Worm (Caenorhabditis elegans) whole organism, L4 larva: ENCODE data around the gene K03B8.11.

ENCODE experiments used
- F44E2.7 ChIP-seq: fragments of 200-800 bp; sonication (Bioruptor generic); IDR thresholded peaks from 2 replicates; pipeline ENCODE4 v2.1.2; 2022; ENCODE audit warnings: missing genetic modification characterization, missing compliant biosample characterization
- Y105C5A.15 ChIP-seq: fragments of 200-800 bp; sonication (Bioruptor generic); IDR thresholded peaks from 2 replicates; pipeline ENCODE4 v1.3.6; 2022; ENCODE audit warnings: missing genetic modification characterization, missing compliant biosample characterization
- Y48G9A.11 ChIP-seq: fragments of 200-800 bp; sonication (Bioruptor generic); IDR thresholded peaks from 2 replicates; pipeline ENCODE4 v1.3.6; 2022; ENCODE audit warnings: missing genetic modification reagents, missing genetic modification characterization, missing compliant biosample characterization
- Y5F2A.4 ChIP-seq: fragments of 200-800 bp; sonication (Bioruptor generic); optimal IDR thresholded peaks from 2 replicates; lab custom pipeline; 2018; ENCODE audit warnings: mild to moderate bottlenecking, missing genetic modification characterization, missing compliant biosample characterization
- ZK546.5 ChIP-seq, 2 experiments: sonication (generic microtip); optimal IDR thresholded peaks; 2 replicates each; lab custom pipeline; 2017; ENCODE audit warnings: missing biosample characterization in 2 of 2, missing genetic modification characterization in 2 of 2
- aha-1 ChIP-seq: fragments of 150-350 bp; peaks from one replicate; lab custom pipeline; 2014; ENCODE audit warnings: missing biosample characterization, missing genetic modification characterization
- ceh-32 ChIP-seq: sonication (generic microtip); optimal IDR thresholded peaks from 2 replicates; lab custom pipeline; 2016; ENCODE audit warnings: mild to moderate bottlenecking, missing genetic modification characterization, missing compliant biosample characterization; ENCODE audit not compliant: poor library complexity
- ceh-82 ChIP-seq: sonication (generic microtip); optimal IDR thresholded peaks from 2 replicates; lab custom pipeline; 2017; ENCODE audit warnings: missing biosample characterization, missing genetic modification characterization
- ces-1 ChIP-seq: fragments of 150-350 bp; sonication (generic microtip); optimal IDR thresholded peaks from 4 replicates; lab custom pipeline; 2014; ENCODE audit warnings: missing biosample characterization, missing genetic modification reagents, missing genetic modification characterization
- daf-12 ChIP-seq: fragments of 150-350 bp; optimal IDR thresholded peaks from 2 replicates; lab custom pipeline; 2014; ENCODE audit warnings: missing biosample characterization, missing genetic modification reagents, missing genetic modification characterization
- daf-19 ChIP-seq: fragments of 200-800 bp; sonication (Bioruptor generic); conservative IDR thresholded peaks from 2 replicates; pipeline ENCODE4 v1.3.6; 2022; ENCODE audit warnings: missing genetic modification characterization, missing compliant biosample characterization
- dmd-6 ChIP-seq: fragments of 200-800 bp; sonication (Bioruptor generic); IDR thresholded peaks from 2 replicates; pipeline ENCODE4 v1.3.6; 2022; ENCODE audit warnings: missing genetic modification reagents, missing genetic modification characterization, missing compliant biosample characterization
- dve-1 ChIP-seq: sonication (generic microtip); optimal IDR thresholded peaks from 2 replicates; lab custom pipeline; 2017; ENCODE audit warnings: antibody characterized with exemption, mild to moderate bottlenecking, missing genetic modification characterization, missing compliant biosample characterization; ENCODE audit not compliant: insufficient read depth
- hlh-30 ChIP-seq: sonication (generic microtip); optimal IDR thresholded peaks from 2 replicates; lab custom pipeline; 2017; ENCODE audit warnings: antibody characterized with exemption, mild to moderate bottlenecking, missing genetic modification characterization, missing compliant biosample characterization; ENCODE audit not compliant: insufficient read depth
- lir-3 ChIP-seq: sonication (generic microtip); optimal IDR thresholded peaks from 2 replicates; lab custom pipeline; 2016; ENCODE audit warnings: mild to moderate bottlenecking, missing genetic modification characterization, missing compliant biosample characterization
- mdl-1 ChIP-seq, 2 experiments: fragments of 150-350 bp in 1 of 2; sonication (generic microtip) in 1 of 2; optimal IDR thresholded peaks; 2 replicates each; lab custom pipeline; 2014 to 2017; ENCODE audit warnings: missing biosample characterization in 2 of 2, missing genetic modification characterization in 2 of 2
- nhr-25 ChIP-seq: sonication (generic microtip); optimal IDR thresholded peaks from 2 replicates; lab custom pipeline; 2017; ENCODE audit warnings: missing genetic modification characterization, mild to moderate bottlenecking, missing compliant biosample characterization, antibody characterized with exemption, moderate library complexity, borderline replicate concordance; ENCODE audit not compliant: insufficient read depth
- nhr-77 ChIP-seq: fragments of 150-350 bp; optimal IDR thresholded peaks from 2 replicates; lab custom pipeline; 2014; ENCODE audit warnings: missing biosample characterization, missing genetic modification characterization
- pha-4 ChIP-seq, 2 experiments: fragments of 150-350 bp in 1 of 2; fragments of 200-800 bp in 1 of 2; sonication (Bioruptor generic) in 1 of 2; IDR thresholded peaks in 1 of 2; optimal IDR thresholded peaks in 1 of 2; 2 replicates each; pipeline versions ENCODE4 v1.3.6 to Lab custom; 2014 to 2022; ENCODE audit warnings: missing genetic modification characterization in 2 of 2, missing genetic modification reagents in 2 of 2, missing biosample characterization in 1 of 2, missing compliant biosample characterization in 1 of 2
- rbr-2 ChIP-seq: sonication (generic microtip); optimal IDR thresholded peaks from 2 replicates; lab custom pipeline; 2016; ENCODE audit warnings: missing genotype, missing genetic modification characterization, missing compliant biosample characterization
- sdz-12 ChIP-seq: fragments of 200-800 bp; sonication (Bioruptor generic); optimal IDR thresholded peaks from 2 replicates; lab custom pipeline; 2018; ENCODE audit warnings: mild to moderate bottlenecking, missing genetic modification characterization, missing compliant biosample characterization
- skn-1 ChIP-seq: fragments of 150-350 bp; optimal IDR thresholded peaks from 2 replicates; lab custom pipeline; 2014; ENCODE audit warnings: missing biosample characterization, missing genetic modification characterization
- spr-1 ChIP-seq: sonication (generic microtip); optimal IDR thresholded peaks from 2 replicates; lab custom pipeline; 2016; ENCODE audit warnings: mild to moderate bottlenecking, missing genetic modification characterization, missing compliant biosample characterization
- tra-1 ChIP-seq: fragments of 200-800 bp; sonication (Bioruptor generic); IDR thresholded peaks from 2 replicates; pipeline ENCODE4 v1.3.6; 2022; ENCODE audit warnings: missing genetic modification reagents, missing genetic modification characterization, missing compliant biosample characterization
- unc-62 ChIP-seq, 3 experiments: fragments of 150-350 bp in 1 of 3; sonication (generic microtip); optimal IDR thresholded peaks in 2 of 3; peaks in 1 of 3; 1 replicate in 1 of 3; 2 replicates in 2 of 3; lab custom pipeline; 2014 to 2017; ENCODE audit warnings: missing biosample characterization in 3 of 3, missing genetic modification characterization in 3 of 3, missing genetic modification reagents in 3 of 3, missing genotype in 1 of 3
- zip-11 ChIP-seq: fragments of 200-800 bp; sonication (Bioruptor generic); IDR thresholded peaks from 2 replicates; pipeline ENCODE4 v1.3.6; 2022; ENCODE audit warnings: missing genetic modification characterization, missing compliant biosample characterization
- ztf-7 ChIP-seq: fragments of 150-350 bp; optimal IDR thresholded peaks from 2 replicates; lab custom pipeline; 2014; ENCODE audit warnings: missing biosample characterization, missing genetic modification characterization

K03B8.11 gene

DNA sequence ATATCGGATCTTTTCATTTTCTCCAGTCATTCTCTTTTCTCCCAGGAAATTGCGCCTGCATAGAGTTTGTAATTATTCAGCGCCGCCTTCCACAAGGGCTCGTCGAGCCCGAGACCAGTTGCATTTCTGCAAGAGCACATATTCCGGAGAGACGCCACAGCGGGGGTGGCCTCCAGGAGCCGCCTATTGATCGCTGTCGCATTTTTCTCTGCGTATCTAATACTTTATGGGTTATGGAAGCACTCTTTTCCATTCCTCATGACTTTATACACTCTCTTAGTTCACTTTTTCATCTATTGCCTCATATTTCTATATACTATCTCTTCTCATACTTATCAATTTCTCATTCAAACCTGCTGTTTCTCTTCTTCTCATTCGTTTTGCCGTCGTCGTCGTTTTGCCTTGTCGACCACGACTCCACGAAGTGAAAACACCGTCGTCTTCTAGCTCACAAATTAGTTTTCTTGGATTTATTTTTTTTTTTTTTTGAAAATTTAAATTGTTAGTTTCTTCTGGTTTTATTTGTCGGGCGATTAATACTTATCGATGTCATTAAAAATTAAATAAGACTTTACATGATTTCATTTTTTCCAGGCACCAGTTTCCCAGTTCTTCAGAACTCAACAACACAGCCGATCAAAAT lies 15.0 kb downstream of the K03B8.11 start, which contains the start of gene cnb-1 (continued):
- TF ChIP-seq spr-1 (tag; lab: Kevin White, UChicago) = peak; percentile 3
- TF ChIP-seq dmd-6 (GFP tag; lab: Robert Waterston, UW) = peak; percentile 77
- TF ChIP-seq tra-1 = 0 out of 2 replicates have a peak, but pooled peaks have one; percentile 26
- no peak for TF ChIP-seq F44E2.7
- TF ChIP-seq hlh-30 (tag; lab: Kevin White, UChicago) = peak; percentile 84
- peak; percentile 56 for TF ChIP-seq ztf-7 (tag; lab: Kevin White, UChicago)
- peak; percentile 47; the same call in 1 of the 2 replicates for TF ChIP-seq pha-4 (GFP tag; IDR thresholded peaks at IDR 0.05; lab: Robert Waterston, UW)
- TF ChIP-seq pha-4 (tag; optimal IDR thresholded peaks at IDR 0.05; lab: Kevin White, UChicago) = no peak

DNA sequence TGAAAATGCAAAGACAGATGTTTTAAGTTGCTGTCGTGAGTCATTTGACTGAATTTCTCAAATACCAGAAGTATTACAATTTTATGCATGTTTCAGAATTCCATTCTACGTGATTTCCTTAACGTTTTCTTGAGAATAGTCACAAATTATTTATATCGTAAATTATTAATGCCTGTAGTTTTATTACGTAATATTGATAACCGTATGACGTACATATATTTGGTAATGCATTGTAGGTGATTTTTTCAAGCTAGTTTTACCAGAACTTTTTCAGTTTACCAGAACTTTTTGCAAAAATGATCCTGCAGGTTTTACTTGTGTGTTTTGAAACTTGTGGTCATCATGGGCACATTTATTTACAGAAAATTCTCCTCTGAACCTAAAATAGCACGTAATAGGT lies 16.4 kb downstream of the K03B8.11 start:
- TF ChIP-seq Y48G9A.11 (GFP tag; lab: Robert Waterston, UW) (no peak), nhr-77 (tag; lab: Kevin White, UChicago) (no peak), daf-12 (tag; lab: Kevin White, UChicago) (no peak), dve-1 (tag; lab: Kevin White, UChicago) (no peak), lir-3 (tag; lab: Kevin White, UChicago) (no peak), aha-1 (no peak), ceh-32 (no peak), sdz-12 (no peak), zip-11 (GFP tag; lab: Robert Waterston, UW) (no peak), mdl-1 (tag; optimal IDR thresholded peaks at IDR 0.05; lab: Kevin White, UChicago) (no peak), tra-1 (no peak), skn-1 (tag; lab: Kevin White, UChicago) (no peak), daf-19 (no peak), Y105C5A.15 (GFP tag; lab: Robert Waterston, UW) (no peak)

DNA sequence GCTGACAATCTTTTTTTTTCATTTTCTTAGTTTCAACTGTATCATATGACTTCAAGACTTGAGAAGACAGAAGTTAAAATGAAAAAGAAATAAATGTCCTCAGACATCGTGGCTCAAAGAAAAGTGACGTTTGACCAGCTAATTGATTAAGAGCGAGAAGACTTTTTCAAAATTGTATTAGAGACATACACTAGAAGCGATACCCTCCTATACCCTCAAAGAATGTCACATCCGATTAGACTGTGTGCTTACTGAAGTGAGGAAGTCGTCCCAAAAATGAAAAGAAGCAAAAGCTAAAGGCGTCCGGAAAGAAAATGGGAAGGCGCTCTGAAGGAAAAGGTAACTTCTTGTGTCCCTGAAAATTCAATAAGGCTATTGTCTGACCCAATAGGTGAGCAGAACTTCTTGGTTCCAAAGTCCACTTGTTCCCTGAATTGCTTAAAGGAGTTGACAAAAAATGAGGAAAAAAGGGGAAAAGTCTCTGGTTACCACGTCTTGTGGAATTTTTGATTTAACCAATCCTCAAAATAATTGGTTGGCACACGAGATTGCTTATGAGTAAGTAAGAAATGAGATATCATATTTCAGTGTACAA lies 17.9 kb downstream of the K03B8.11 start:
- TF ChIP-seq ZK546.5 (tag; optimal IDR thresholded peaks at IDR 0.05; lab: Kevin White, UChicago) (no peak), aha-1 (peak; percentile 91)

DNA sequence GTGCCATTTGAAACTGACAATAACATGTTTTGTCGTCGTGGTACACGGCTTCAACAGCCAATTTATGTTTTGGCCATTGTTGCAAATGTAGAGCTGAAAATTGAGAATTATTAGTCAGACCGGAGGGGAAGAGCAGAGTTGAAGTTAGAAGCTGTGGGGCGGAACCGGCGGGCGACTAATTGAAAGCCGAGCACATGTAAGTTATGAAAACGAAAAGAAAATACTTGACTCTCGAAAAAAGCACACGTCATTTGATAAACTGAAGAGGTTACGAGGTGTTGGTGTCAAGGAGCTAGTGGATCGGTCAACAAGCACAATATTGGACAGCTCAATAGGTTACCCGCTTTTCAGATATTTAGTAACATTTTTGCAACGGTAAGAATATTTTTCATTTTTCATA lies 24.2 kb downstream of the K03B8.11 start, which contains the start of gene dop-5:
TSS of gene dop-5 (minus strand) at position 101 of the 400 bp plus-strand sequence.
- TF ChIP-seq aha-1 (peak; percentile 75), hlh-30 (tag; lab: Kevin White, UChicago) (no peak)

DNA sequence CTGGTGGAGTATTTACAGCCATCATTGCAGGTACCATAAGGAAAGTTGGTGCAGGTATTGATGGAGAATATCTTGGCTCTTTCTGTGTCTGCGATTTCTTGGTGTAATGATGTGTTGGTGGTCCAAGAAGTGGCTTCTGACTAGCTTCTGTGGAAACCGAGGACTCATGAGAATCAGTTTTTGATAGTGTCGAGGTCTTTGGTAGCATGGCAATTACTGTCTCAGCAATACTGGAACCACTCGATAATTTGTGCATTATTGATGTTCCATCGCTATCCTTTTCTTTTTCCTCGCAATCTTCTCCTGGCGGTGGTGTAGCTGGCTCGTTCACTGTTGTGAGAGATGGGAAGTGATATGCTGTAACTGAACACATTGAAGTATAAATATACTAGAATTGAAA lies 26.7 kb downstream of the K03B8.11 start:
- TF ChIP-seq Y5F2A.4 (GFP tag; lab: Kevin White, UChicago) = no peak
- no peak for TF ChIP-seq dve-1 (tag; lab: Kevin White, UChicago)
- TF ChIP-seq unc-62 (GFP tag; optimal IDR thresholded peaks at IDR 0.05 in 1 of 2; lab: Kevin White, UChicago) = peak in 1 of 2 experiments; percentile 57
- no peak for TF ChIP-seq unc-62 (tag; optimal IDR thresholded peaks at IDR 0.05; lab: Kevin White, UChicago)
- peak; percentile 92 for TF ChIP-seq aha-1
- TF ChIP-seq rbr-2 (tag; lab: Kevin White, UChicago) = no peak
- no peak for TF ChIP-seq nhr-25 (tag; lab: Kevin White, UChicago)
- TF ChIP-seq, all 104 proteins: peak for 2

DNA sequence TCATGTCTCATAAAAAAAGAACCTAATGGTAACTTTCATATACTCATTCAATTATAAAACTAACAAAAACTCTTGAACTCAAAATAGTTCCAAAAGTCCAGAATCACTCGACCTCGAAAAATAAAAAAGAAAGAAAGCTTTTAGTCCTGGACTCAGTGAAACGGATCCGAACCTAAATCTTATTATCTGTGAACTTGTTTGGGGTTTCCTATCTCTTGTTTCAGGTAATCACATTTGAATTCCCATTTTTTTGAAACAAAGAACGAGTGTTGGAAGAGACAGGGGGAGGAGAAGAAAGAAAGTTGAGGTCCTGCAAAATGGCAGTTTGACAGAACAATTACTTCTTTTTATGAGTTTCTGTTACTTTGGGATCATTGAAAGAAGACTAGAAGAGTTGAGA lies 36.0 kb downstream of the K03B8.11 start:
- TF ChIP-seq ceh-82 (tag; lab: Kevin White, UChicago) (no peak), ces-1 (GFP tag; lab: Kevin White, UChicago) (peak; percentile 75)
